Fruit fly (Drosophila melanogaster) whole organism, embryonic: ENCODE measurements around the gene Arr1.

Source experiments
- BtbVII ChIP-seq: fragments of 200-800 bp; sonication (Bioruptor generic); optimal IDR thresholded peaks from 3 replicates; lab custom pipeline; 2017; ENCODE audit warnings: missing biosample characterization, mild to moderate bottlenecking, missing genetic modification characterization
- C15 ChIP-seq: fragments of 200-800 bp; sonication (Bioruptor generic); IDR thresholded peaks from 3 replicates; pipeline ENCODE4 v1.3.6; 2022; ENCODE audit warnings: missing biosample characterization, missing genetic modification characterization
- CG11398 ChIP-seq: fragments of 200-800 bp; sonication (Bioruptor generic); optimal IDR thresholded peaks from 2 replicates; lab custom pipeline; 2016; ENCODE audit warnings: missing biosample characterization, missing genetic modification characterization
- CG14050 ChIP-seq: fragments of 200-800 bp; sonication (Bioruptor generic); IDR thresholded peaks from 3 replicates; pipeline ENCODE4 v1.3.6; 2022; ENCODE audit warnings: missing biosample characterization, missing genetic modification characterization
- CG14860 ChIP-seq: fragments of 200-800 bp; sonication (Bioruptor generic); IDR thresholded peaks from 3 replicates; pipeline ENCODE4 v1.3.6; 2022; ENCODE audit warnings: missing biosample characterization, missing genetic modification characterization; ENCODE audit not compliant: partially characterized antibody
- CG1647 ChIP-seq: fragments of 200-800 bp; sonication (Bioruptor generic); optimal IDR thresholded peaks from 3 replicates; lab custom pipeline; 2016; ENCODE audit warnings: missing biosample characterization, missing genetic modification characterization
- CG17912 ChIP-seq: fragments of 200-800 bp; sonication (Bioruptor generic); optimal IDR thresholded peaks from 2 replicates; lab custom pipeline; 2018; ENCODE audit warnings: missing biosample characterization, mild to moderate bottlenecking, missing genetic modification characterization
- CG18764 ChIP-seq: fragments of 200-800 bp; sonication (Bioruptor generic); optimal IDR thresholded peaks from 3 replicates; lab custom pipeline; 2016; ENCODE audit warnings: missing biosample characterization, missing genetic modification characterization
- CG3163 ChIP-seq: fragments of 200-800 bp; sonication (Bioruptor generic); optimal IDR thresholded peaks from 3 replicates; lab custom pipeline; 2016; ENCODE audit warnings: missing biosample characterization, missing genetic modification characterization
- CG34376 ChIP-seq: fragments of 200-800 bp; sonication (Bioruptor generic); optimal IDR thresholded peaks from 2 replicates; lab custom pipeline; 2018; ENCODE audit warnings: missing biosample characterization, mild to moderate bottlenecking, missing genetic modification characterization
- CG43689 ChIP-seq: fragments of 200-800 bp; sonication (Bioruptor generic); IDR thresholded peaks from 2 replicates; pipeline ENCODE4 v1.3.6; 2022; ENCODE audit warnings: missing biosample characterization, missing genetic modification characterization
- CG6175 ChIP-seq: fragments of 200-800 bp; sonication (Bioruptor generic); IDR thresholded peaks from 3 replicates; pipeline ENCODE4 v1.3.6; 2022; ENCODE audit warnings: missing biosample characterization, missing genetic modification characterization
- CG6654 ChIP-seq: fragments of 200-800 bp; sonication (Bioruptor generic); optimal IDR thresholded peaks from 2 replicates; lab custom pipeline; 2017; ENCODE audit warnings: missing biosample characterization, mild to moderate bottlenecking, missing genetic modification characterization
- CG6765 ChIP-seq: fragments of 200-800 bp; sonication (Bioruptor generic); optimal IDR thresholded peaks from 3 replicates; lab custom pipeline; 2017; ENCODE audit warnings: missing biosample characterization, mild to moderate bottlenecking, missing genetic modification characterization
- CG6813 ChIP-seq: fragments of 200-800 bp; sonication (Bioruptor generic); optimal IDR thresholded peaks from 2 replicates; lab custom pipeline; 2017; ENCODE audit warnings: missing biosample characterization, missing genetic modification characterization, mild to moderate bottlenecking, moderate library complexity, missing genetic modification reagents
- CG8924 ChIP-seq: fragments of 200-800 bp; optimal IDR thresholded peaks from 3 replicates; lab custom pipeline; 2019; ENCODE audit warnings: missing biosample characterization, mild to moderate bottlenecking, missing genetic modification characterization, moderate library complexity
- CrebB ChIP-seq: fragments of 200-800 bp; sonication (Bioruptor generic); optimal IDR thresholded peaks from 3 replicates; lab custom pipeline; 2018; ENCODE audit warnings: missing biosample characterization, mild to moderate bottlenecking, missing genetic modification characterization
- Dp ChIP-seq: fragments of 200-800 bp; sonication (Bioruptor generic); optimal IDR thresholded peaks from 2 replicates; lab custom pipeline; 2018; ENCODE audit warnings: missing biosample characterization, mild to moderate bottlenecking, missing genetic modification characterization, moderate library complexity
- Dref ChIP-seq: fragments of 200-800 bp; sonication (Bioruptor generic); IDR thresholded peaks from 2 replicates; pipeline ENCODE4 v1.3.6; 2022; ENCODE audit warnings: missing biosample characterization, missing genetic modification characterization
- Ets97D ChIP-seq: fragments of 200-800 bp; sonication (Bioruptor generic); optimal IDR thresholded peaks from 3 replicates; lab custom pipeline; 2016; ENCODE audit warnings: missing biosample characterization, missing genetic modification characterization
- HLH54F ChIP-seq: fragments of 200-800 bp; sonication (Bioruptor generic); optimal IDR thresholded peaks from 3 replicates; lab custom pipeline; 2016; ENCODE audit warnings: missing biosample characterization, missing genetic modification characterization
- Hand ChIP-seq: fragments of 200-800 bp; sonication (Bioruptor generic); optimal IDR thresholded peaks from 2 replicates; lab custom pipeline; 2017; ENCODE audit warnings: mild to moderate bottlenecking, missing biosample characterization, missing genetic modification reagents, missing genetic modification characterization
- MESR4 ChIP-seq: fragments of 200-800 bp; sonication (Bioruptor generic); optimal IDR thresholded peaks from 2 replicates; lab custom pipeline; 2018; ENCODE audit warnings: missing biosample characterization, mild to moderate bottlenecking, missing genetic modification characterization, moderate library complexity
- Meics ChIP-seq: fragments of 200-800 bp; sonication (Bioruptor generic); optimal IDR thresholded peaks from 2 replicates; lab custom pipeline; 2017; ENCODE audit warnings: missing biosample characterization, mild to moderate bottlenecking, missing genetic modification characterization
- Neu2 ChIP-seq: fragments of 200-800 bp; sonication (Bioruptor generic); optimal IDR thresholded peaks from 3 replicates; lab custom pipeline; 2016; ENCODE audit warnings: missing biosample characterization, missing genetic modification characterization, borderline replicate concordance
- Spps ChIP-seq: fragments of 200-800 bp; sonication (Bioruptor generic); optimal IDR thresholded peaks from 2 replicates; lab custom pipeline; 2018; ENCODE audit warnings: missing biosample characterization, mild to moderate bottlenecking, missing genetic modification characterization
- Sry-δ ChIP-seq: fragments of 200-800 bp; sonication (Bioruptor generic); optimal IDR thresholded peaks from 2 replicates; lab custom pipeline; 2016; ENCODE audit warnings: missing biosample characterization, missing genetic modification characterization
- Xbp1 ChIP-seq: fragments of 200-800 bp; sonication (Bioruptor generic); optimal IDR thresholded peaks from 3 replicates; lab custom pipeline; 2016; ENCODE audit warnings: missing biosample characterization, mild to moderate bottlenecking, missing genetic modification characterization
- ash1 ChIP-seq: fragments of 200-800 bp; sonication (Bioruptor generic); optimal IDR thresholded peaks from 2 replicates; lab custom pipeline; 2018; ENCODE audit warnings: missing biosample characterization, mild to moderate bottlenecking, missing genetic modification characterization
- bigmax ChIP-seq: fragments of 200-800 bp; sonication (Bioruptor generic); optimal IDR thresholded peaks from 2 replicates; lab custom pipeline; 2018; ENCODE audit warnings: missing biosample characterization, mild to moderate bottlenecking, missing genetic modification characterization
- bowl ChIP-seq: fragments of 200-800 bp; sonication (Bioruptor generic); IDR thresholded peaks from 2 replicates; pipeline ENCODE4 v1.3.6; 2022; ENCODE audit warnings: missing biosample characterization, missing genetic modification characterization
- chif ChIP-seq, 2 experiments: fragments of 200-800 bp; sonication (Bioruptor generic); optimal IDR thresholded peaks; 3 replicates each; lab custom pipeline; 2016; ENCODE audit warnings: missing biosample characterization in 2 of 2, missing genetic modification characterization in 2 of 2
- corto ChIP-seq: fragments of 200-800 bp; sonication (Bioruptor generic); optimal IDR thresholded peaks from 2 replicates; lab custom pipeline; 2016; ENCODE audit warnings: missing biosample characterization, mild to moderate bottlenecking, missing genetic modification characterization, moderate library complexity
- crol ChIP-seq: fragments of 200-800 bp; sonication (Bioruptor generic); IDR thresholded peaks from 2 replicates; pipeline ENCODE4 v1.3.6; 2022; ENCODE audit warnings: missing biosample characterization, missing genetic modification characterization
- da ChIP-seq: fragments of 200-800 bp; sonication (Bioruptor generic); optimal IDR thresholded peaks from 2 replicates; lab custom pipeline; 2016; ENCODE audit warnings: missing biosample characterization, missing genetic modification characterization
- dm ChIP-seq: fragments of 200-800 bp; sonication (Bioruptor generic); optimal IDR thresholded peaks from 3 replicates; lab custom pipeline; 2016; ENCODE audit warnings: missing biosample characterization, missing genetic modification characterization
- eyg ChIP-seq: fragments of 200-800 bp; sonication (Bioruptor generic); optimal IDR thresholded peaks from 3 replicates; lab custom pipeline; 2016; ENCODE audit warnings: missing biosample characterization, missing genetic modification characterization
- grn ChIP-seq: fragments of 200-800 bp; sonication (Bioruptor generic); optimal IDR thresholded peaks from 3 replicates; lab custom pipeline; 2017; ENCODE audit warnings: missing biosample characterization, missing genetic modification characterization
- gt ChIP-seq: fragments of 200-800 bp; sonication (Bioruptor generic); IDR thresholded peaks from 2 replicates; pipeline ENCODE4 v1.3.6; 2022; ENCODE audit warnings: missing biosample characterization, missing genetic modification characterization
- h ChIP-seq: fragments of >200 bp; optimal IDR thresholded peaks from 2 replicates; lab custom pipeline; 2017
- ind ChIP-seq: fragments of 200-800 bp; sonication (Bioruptor generic); optimal IDR thresholded peaks from 3 replicates; lab custom pipeline; 2016; ENCODE audit warnings: missing biosample characterization, missing genetic modification characterization
- inv ChIP-seq: fragments of 200-800 bp; sonication (Bioruptor generic); IDR thresholded peaks from 2 replicates; pipeline ENCODE4 v1.3.6; 2022; ENCODE audit warnings: missing biosample characterization, missing genetic modification characterization; ENCODE audit not compliant: partially characterized antibody
- jing ChIP-seq: fragments of 200-800 bp; sonication (Bioruptor generic); optimal IDR thresholded peaks from 2 replicates; lab custom pipeline; 2018; ENCODE audit warnings: missing biosample characterization, mild to moderate bottlenecking, missing genetic modification characterization
- lov ChIP-seq, 2 experiments: fragments of 200-800 bp in 1 of 2; fragments of >200 bp in 1 of 2; sonication (Bioruptor generic) in 1 of 2; IDR thresholded peaks in 1 of 2; optimal IDR thresholded peaks in 1 of 2; 2 replicates in 1 of 2; 3 replicates in 1 of 2; pipeline versions ENCODE4 v1.3.6 to Lab custom; 2017 to 2022; ENCODE audit warnings: missing biosample characterization in 1 of 2, missing genetic modification characterization in 1 of 2
- peb ChIP-seq: fragments of 200-800 bp; sonication (Bioruptor generic); IDR thresholded peaks from 2 replicates; pipeline ENCODE4 v1.3.6; 2022; ENCODE audit warnings: missing biosample characterization, missing genetic modification characterization
- pita ChIP-seq: fragments of 200-800 bp; sonication (Bioruptor generic); optimal IDR thresholded peaks from 2 replicates; lab custom pipeline; 2017; ENCODE audit warnings: missing biosample characterization, mild to moderate bottlenecking, missing genetic modification characterization
- psq ChIP-seq: fragments of 200-800 bp; sonication (Bioruptor generic); optimal IDR thresholded peaks from 2 replicates; lab custom pipeline; 2017; ENCODE audit warnings: missing biosample characterization, missing genetic modification characterization
- sens-2 ChIP-seq: fragments of 200-800 bp; sonication (Bioruptor generic); IDR thresholded peaks from 2 replicates; pipeline ENCODE4 v1.3.6; 2022; ENCODE audit warnings: missing biosample characterization, missing genetic modification characterization
- sima ChIP-seq: fragments of 200-800 bp; sonication (Bioruptor generic); optimal IDR thresholded peaks from 2 replicates; lab custom pipeline; 2016; ENCODE audit warnings: missing biosample characterization, missing genetic modification characterization
- tx ChIP-seq: fragments of 200-800 bp; sonication (Bioruptor generic); optimal IDR thresholded peaks from 2 replicates; lab custom pipeline; 2016; ENCODE audit warnings: missing biosample characterization, missing genetic modification characterization

Gene Arr1

dm6 chr2L:18121367-18122230 lies 43.5 kb downstream of the Arr1 start (continued):
- TF ChIP-seq Hand (GFP tag; lab: Kevin White, UChicago), result no peak
- no peak for TF ChIP-seq BtbVII
- TF ChIP-seq Sry-δ (GFP tag; lab: Kevin White, UChicago), result peak; percentile 15
- TF ChIP-seq Meics (GFP tag; lab: Kevin White, UChicago), result peak; percentile 11
- TF ChIP-seq CG43689 (GFP tag; lab: Robert Waterston, UW), result no peak
- TF ChIP-seq MESR4 (GFP tag; lab: Kevin White, UChicago), result no peak
- no peak for TF ChIP-seq CG8924 (tag; lab: Kevin White, UChicago)
- no peak for TF ChIP-seq h
- no peak for TF ChIP-seq inv (GFP tag; lab: Robert Waterston, UW)
- peak; percentile 25 for TF ChIP-seq jing (GFP tag; lab: Kevin White, UChicago)
- peak; percentile 4 for TF ChIP-seq CG6813 (GFP tag; lab: Kevin White, UChicago)
- TF ChIP-seq Spps, result no peak
- no peak for TF ChIP-seq Dp
- TF ChIP-seq bigmax, result no peak
- no peak for TF ChIP-seq gt
- peak; percentile 53 for TF ChIP-seq Xbp1 (GFP tag; lab: Kevin White, UChicago)
- TF ChIP-seq CG18764 (GFP tag; lab: Kevin White, UChicago), result peak; percentile 3
- TF ChIP-seq corto, result peak; percentile 78
- no peak for TF ChIP-seq CG17912 (GFP tag; lab: Kevin White, UChicago)
- TF ChIP-seq CG6175, result no peak
- TF ChIP-seq C15 (GFP tag; lab: Robert Waterston, UW), result no peak
- TF ChIP-seq CG14050 (GFP tag; lab: Robert Waterston, UW), result no peak
- no peak for TF ChIP-seq eyg (GFP tag; lab: Kevin White, UChicago)
- TF ChIP-seq ind (GFP tag; lab: Kevin White, UChicago), result peak; percentile 68
- no peak for TF ChIP-seq da (GFP tag; lab: Kevin White, UChicago)
- TF ChIP-seq Dref (GFP tag; lab: Robert Waterston, UW), result no peak
- no peak for TF ChIP-seq CG11398 (GFP tag; lab: Kevin White, UChicago)
- peak; percentile 28 to 35 for TF ChIP-seq chif (GFP tag; optimal IDR thresholded peaks at IDR 0.05; lab: Kevin White, UChicago)
- no peak for TF ChIP-seq CG3163 (GFP tag; lab: Kevin White, UChicago)
- TF ChIP-seq sens-2 (GFP tag; lab: Robert Waterston, UW), result peak; percentile 35; the same call in 1 of the 2 replicates
- TF ChIP-seq Neu2 (GFP tag; lab: Kevin White, UChicago), result no peak
- TF ChIP-seq CG6654 (GFP tag; lab: Kevin White, UChicago), result no peak
- no peak for TF ChIP-seq dm (GFP tag; lab: Kevin White, UChicago)
- no peak for TF ChIP-seq peb (GFP tag; lab: Robert Waterston, UW)
- TF ChIP-seq sima (GFP tag; lab: Kevin White, UChicago), result no peak
- peak; percentile 14 for TF ChIP-seq Ets97D (GFP tag; lab: Kevin White, UChicago)
- TF ChIP-seq crol (GFP tag; lab: Robert Waterston, UW), result no peak
- TF ChIP-seq ash1, result no peak
- TF ChIP-seq HLH54F (GFP tag; lab: Kevin White, UChicago), result no peak
- TF ChIP-seq pita (GFP tag; lab: Kevin White, UChicago), result no peak
- TF ChIP-seq CG14860, result no peak
- TF ChIP-seq psq (GFP tag; lab: Kevin White, UChicago), result no peak
- TF ChIP-seq bowl (GFP tag; lab: Robert Waterston, UW), result no peak
- TF ChIP-seq CrebB, result no peak
- no peak for TF ChIP-seq lov (optimal IDR thresholded peaks at IDR 0.05; lab: Kevin White, UChicago)
- TF ChIP-seq lov (GFP tag; IDR thresholded peaks at IDR 0.05; lab: Robert Waterston, UW), result no peak
- TF ChIP-seq tx, result peak; percentile 26
- no peak for TF ChIP-seq CG34376
- TF ChIP-seq CG6765 (GFP tag; lab: Kevin White, UChicago), result no peak
- TF ChIP-seq CG1647 (GFP tag; lab: Kevin White, UChicago), result peak; percentile 35
- no peak for TF ChIP-seq grn
